Worm (Caenorhabditis elegans) whole organism, L1 larva: ENCODE data around the gene lec-4.

Experiments used
- aha-1 ChIP-seq: fragments of 150-350 bp; optimal IDR thresholded peaks from 2 replicates; lab custom pipeline; 2014; ENCODE audit warnings: missing biosample characterization, missing genetic modification characterization
- dpl-1 ChIP-seq, 3 experiments: fragments of 150-350 bp in 2 of 3; sonication (generic microtip) in 1 of 3; optimal IDR thresholded peaks; 2 replicates each; lab custom pipeline; 2014 to 2017; ENCODE audit warnings: missing biosample characterization in 3 of 3, missing genetic modification characterization in 3 of 3, missing genetic modification reagents in 3 of 3
- egl-27 ChIP-seq, 2 experiments: fragments of 150-350 bp in 1 of 2; sonication (generic microtip); optimal IDR thresholded peaks; 3 replicates each; lab custom pipeline; 2017 to 2018; ENCODE audit warnings: missing biosample characterization in 2 of 2, missing genetic modification characterization in 2 of 2, missing genetic modification reagents in 2 of 2
- elt-2 ChIP-seq: sonication (generic microtip); optimal IDR thresholded peaks from 2 replicates; lab custom pipeline; 2016; ENCODE audit warnings: missing genetic modification characterization, mild to moderate bottlenecking, inconsistent platforms, missing compliant biosample characterization, missing genetic modification reagents
- lin-13 ChIP-seq: fragments of 150-350 bp; optimal IDR thresholded peaks from 2 replicates; lab custom pipeline; 2014; ENCODE audit warnings: missing biosample characterization, missing genetic modification reagents, missing genetic modification characterization
- lin-35 ChIP-seq, 2 experiments: fragments of 150-350 bp; optimal IDR thresholded peaks; 2 replicates each; lab custom pipeline; 2014; ENCODE audit warnings: missing biosample characterization in 2 of 2, missing genetic modification characterization in 2 of 2, missing genetic modification reagents in 2 of 2
- unc-86 ChIP-seq: sonication (generic microtip); optimal IDR thresholded peaks from 2 replicates; lab custom pipeline; 2016; ENCODE audit warnings: missing genetic modification characterization, missing compliant biosample characterization
- zag-1 ChIP-seq: fragments of 150-350 bp; optimal IDR thresholded peaks from 2 replicates; lab custom pipeline; 2014; ENCODE audit warnings: missing biosample characterization, missing genetic modification characterization

ce11 chrIII:3729520-3729919, 43.6 kb downstream of the lec-4 start, which contains the start of gene F34D10.9:
- TF ChIP-seq lin-35 (GFP tag; optimal IDR thresholded peaks at IDR 0.05; lab: Kevin White, UChicago) (no peak), elt-2 (tag; lab: Kevin White, UChicago) (no peak), egl-27 (tag; optimal IDR thresholded peaks at IDR 0.05; lab: Kevin White, UChicago) (no peak), aha-1 (no peak), dpl-1 (GFP tag; optimal IDR thresholded peaks at IDR 0.05; lab: Kevin White, UChicago) (no peak), lin-13 (GFP tag; lab: Kevin White, UChicago) (no peak), unc-86 (tag; lab: Kevin White, UChicago) (no peak), zag-1 (tag; lab: Kevin White, UChicago) (no peak)
